Worm (Caenorhabditis elegans): ENCODE data around the gene hrpu-2.

DNA sequence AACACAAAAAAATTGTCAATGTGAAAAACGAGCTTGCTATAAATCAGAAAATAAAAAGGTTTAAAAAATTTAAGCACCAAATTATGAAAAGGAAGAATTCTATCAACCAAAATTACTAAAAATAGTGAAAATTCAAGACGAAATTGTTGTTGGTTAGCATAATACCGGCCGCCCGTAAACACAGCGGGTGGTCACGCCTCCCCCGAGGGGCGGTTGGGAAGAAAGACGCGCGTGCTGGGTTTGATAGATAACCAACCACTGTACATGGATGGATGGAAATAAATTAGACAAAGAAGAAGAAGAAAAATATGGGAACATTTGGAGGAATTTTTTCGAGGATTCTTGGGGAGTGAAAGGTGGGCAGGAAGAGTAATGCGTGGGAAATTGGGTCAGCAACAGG lies 35.4 kb upstream of the hrpu-2 start:
- TF ChIP-seq blmp-1 (tag; optimal IDR thresholded peaks at IDR 0.05) (no peak), elt-1 (tag; optimal IDR thresholded peaks at IDR 0.05; ENCODE audit: borderline replicate concordance, insufficient read depth) (no peak), ces-1 (GFP tag; optimal IDR thresholded peaks at IDR 0.05) (no peak), unc-39 (tag; optimal IDR thresholded peaks at IDR 0.05) (no peak), snpc-4 (tag; optimal IDR thresholded peaks at IDR 0.05) (no peak), lsy-2 (tag; optimal IDR thresholded peaks at IDR 0.05) (no peak), nhr-237 (tag; optimal IDR thresholded peaks at IDR 0.05) (no peak), mep-1 (tag; optimal IDR thresholded peaks at IDR 0.05) (no peak), nhr-12 (tag; optimal IDR thresholded peaks at IDR 0.05) (no peak), nhr-76 (tag; optimal IDR thresholded peaks at IDR 0.05) (no peak), ceh-83 (GFP tag; optimal IDR thresholded peaks at IDR 0.05) (no peak)
